Fruit fly (Drosophila melanogaster): ENCODE data around the gene Mhcl.

The Mhcl gene

dm6 chr3R:16097661-16098329 lies 766 bp downstream of the Mhcl start (continued):
- TF ChIP-seq sim (GFP tag; IDR thresholded peaks at IDR 0.05) (no peak), Oli (tag; optimal IDR thresholded peaks at IDR 0.05) (peak; percentile 77), CG17361 (GFP tag; IDR thresholded peaks at IDR 0.05) (peak; percentile 82), ac (GFP tag; optimal IDR thresholded peaks at IDR 0.05) (peak; percentile 60), Mrtf (GFP tag; IDR thresholded peaks at IDR 0.05) (peak; percentile 59; the same call in 2 of the 3 replicates), Awh (GFP tag; IDR thresholded peaks at IDR 0.05) (peak; percentile 71; the same call in 1 of the 2 replicates), cwo (GFP tag; optimal IDR thresholded peaks at IDR 0.05) (peak; percentile 10), Dip3 (GFP tag; optimal IDR thresholded peaks at IDR 0.05) (peak; percentile 8), CG12744 (GFP tag; optimal IDR thresholded peaks at IDR 0.05) (peak; percentile 25), hb (GFP tag; IDR thresholded peaks at IDR 0.05; ENCODE audit: partially characterized antibody) (no peak), Sin3A (optimal IDR thresholded peaks at IDR 0.05) (no peak), CG1603 (tag; optimal IDR thresholded peaks at IDR 0.05) (peak; percentile 93), br (optimal IDR thresholded peaks at IDR 0.05) (no peak), Side (GFP tag; optimal IDR thresholded peaks at IDR 0.05) (peak; percentile 73), CG15601 (tag; optimal IDR thresholded peaks at IDR 0.05) (peak; percentile 70), CG18476 (GFP tag; optimal IDR thresholded peaks at IDR 0.05) (peak; percentile 59), CG4404 (GFP tag; IDR thresholded peaks at IDR 0.05) (peak; percentile 94), BEAF-32 (GFP tag; optimal IDR thresholded peaks at IDR 0.05) (no peak), ro (GFP tag; IDR thresholded peaks at IDR 0.05) (peak; percentile 50; the same call in 1 of the 2 replicates), CG17912 (GFP tag; optimal IDR thresholded peaks at IDR 0.05) (no peak), zen2 (GFP tag; IDR thresholded peaks at IDR 0.05; ENCODE audit: partially characterized antibody) (no peak), Stat92E (GFP tag; optimal IDR thresholded peaks at IDR 0.05) (peak in 1 of 3 experiments; percentile 70), wdn (GFP tag; IDR thresholded peaks at IDR 0.05) (no peak), CG5180 (GFP tag; optimal IDR thresholded peaks at IDR 0.05) (peak; percentile 33), Ets65A (GFP tag) (peak; percentile 96), Fer2 (tag; optimal IDR thresholded peaks at IDR 0.05) (peak; percentile 30), CG10565 (GFP tag; optimal IDR thresholded peaks at IDR 0.05) (peak; percentile 42), CG33213 (GFP tag; optimal IDR thresholded peaks at IDR 0.05) (peak; percentile 55), CG11504 (tag; optimal IDR thresholded peaks at IDR 0.05) (peak; percentile 86), CG2202 (tag; optimal IDR thresholded peaks at IDR 0.05) (peak; percentile 73), CG14860 (GFP tag; IDR thresholded peaks at IDR 0.05; ENCODE audit: partially characterized antibody) (no peak), CG31224 (GFP tag; IDR thresholded peaks at IDR 0.05) (peak; percentile 40; the same call in 1 of the 2 replicates), danr (GFP tag; IDR thresholded peaks at IDR 0.05) (peak; percentile 65; the same call in 1 of the 2 replicates), HLH3B (GFP tag; IDR thresholded peaks at IDR 0.05) (peak; percentile 77), Dfd (GFP tag; optimal IDR thresholded peaks at IDR 0.05) (no peak), gcm (GFP tag; optimal IDR thresholded peaks at IDR 0.05) (peak; percentile 63), CG9215 (GFP tag; IDR thresholded peaks at IDR 0.05) (peak; percentile 70), btn (GFP tag; optimal IDR thresholded peaks at IDR 0.05) (peak; percentile 79), tx (GFP tag; optimal IDR thresholded peaks at IDR 0.05) (peak; percentile 42), HLHmδ (GFP tag; optimal IDR thresholded peaks at IDR 0.05) (no peak), kni (GFP tag; optimal IDR thresholded peaks at IDR 0.05) (no peak), Xbp1 (GFP tag; optimal IDR thresholded peaks at IDR 0.05) (peak; percentile 81), CG33557 (GFP tag; optimal IDR thresholded peaks at IDR 0.05) (peak; percentile 81), lmd (GFP tag; IDR thresholded peaks at IDR 0.05) (peak; percentile 83), sima (GFP tag; optimal IDR thresholded peaks at IDR 0.05) (no peak), Sox100B (GFP tag; optimal IDR thresholded peaks at IDR 0.05) (peak; percentile 51), Mes4 (GFP tag; optimal IDR thresholded peaks at IDR 0.05) (peak; percentile 53), CG8089 (GFP tag; optimal IDR thresholded peaks at IDR 0.05) (peak; percentile 37), CG11085 (GFP tag; IDR thresholded peaks at IDR 0.05) (peak; percentile 54; the same call in 1 of the 2 replicates)
